Fruit fly (Drosophila melanogaster): Measurements from ENCODE around the gene CG10576.

dm6 chr3L:5802733-5803132 is 37.2 kb upstream of the CG10576 start, which contains the start of gene CG42272:
- TF ChIP-seq CG8478 (optimal IDR thresholded peaks at IDR 0.05), result no peak
- TF ChIP-seq CTCF (optimal IDR thresholded peaks at IDR 0.05), result no peak

Data from S2 (cell line).